Fruit fly (Drosophila melanogaster) whole organism, embryonic: ENCODE measurements around the gene Trm1.

Experiments
- CG10147 ChIP-seq: fragments of 200-800 bp; sonication (Bioruptor generic); optimal IDR thresholded peaks from 2 replicates; lab custom pipeline; 2019; ENCODE audit warnings: missing biosample characterization, mild to moderate bottlenecking, missing genetic modification characterization, moderate library complexity
- CG10209 ChIP-seq: fragments of 200-800 bp; sonication (Bioruptor generic); optimal IDR thresholded peaks from 3 replicates; lab custom pipeline; 2017; ENCODE audit warnings: missing biosample characterization, mild to moderate bottlenecking, missing genetic modification characterization, missing genetic modification reagents
- CG1024 ChIP-seq: fragments of 200-800 bp; sonication (Bioruptor generic); IDR thresholded peaks from 2 replicates; pipeline ENCODE4 v1.3.6; 2022; ENCODE audit warnings: missing biosample characterization, missing genetic modification characterization
- CG10267 ChIP-seq: fragments of 200-800 bp; sonication (Bioruptor generic); optimal IDR thresholded peaks from 2 replicates; lab custom pipeline; 2018; ENCODE audit warnings: missing biosample characterization, mild to moderate bottlenecking, missing genetic modification characterization, moderate library complexity
- CG10543 ChIP-seq: fragments of 200-800 bp; sonication (Bioruptor generic); optimal IDR thresholded peaks from 3 replicates; lab custom pipeline; 2017; ENCODE audit warnings: missing biosample characterization, mild to moderate bottlenecking, missing genetic modification characterization, moderate library complexity
- CG10565 ChIP-seq: fragments of 200-800 bp; sonication (Bioruptor generic); optimal IDR thresholded peaks from 3 replicates; lab custom pipeline; 2016; ENCODE audit warnings: missing biosample characterization, mild to moderate bottlenecking, missing genetic modification characterization
- CG12299 ChIP-seq: fragments of 200-800 bp; sonication (Bioruptor generic); optimal IDR thresholded peaks from 2 replicates; lab custom pipeline; 2018; ENCODE audit warnings: missing biosample characterization, mild to moderate bottlenecking, missing genetic modification characterization
- CG14014 ChIP-seq: fragments of 200-800 bp; sonication (Bioruptor generic); IDR thresholded peaks from 2 replicates; pipeline ENCODE4 v1.3.6; 2022; ENCODE audit warnings: missing biosample characterization, missing genetic modification characterization
- CG17328 ChIP-seq: fragments of 200-800 bp; sonication (Bioruptor generic); IDR thresholded peaks from 2 replicates; pipeline ENCODE4 v1.3.6; 2022; ENCODE audit warnings: missing biosample characterization, missing genetic modification characterization
- CG17385 ChIP-seq: fragments of 200-800 bp; sonication (Bioruptor generic); optimal IDR thresholded peaks from 3 replicates; lab custom pipeline; 2018; ENCODE audit warnings: missing biosample characterization, mild to moderate bottlenecking, missing genetic modification characterization
- CG18599 ChIP-seq: fragments of 200-800 bp; sonication (Bioruptor generic); optimal IDR thresholded peaks from 3 replicates; lab custom pipeline; 2017; ENCODE audit warnings: missing biosample characterization, missing genetic modification characterization, mild to moderate bottlenecking, moderate library complexity, missing genetic modification reagents
- CG31441 ChIP-seq: fragments of 200-800 bp; sonication (Bioruptor generic); IDR thresholded peaks from 2 replicates; pipeline ENCODE4 v1.3.6; 2022; ENCODE audit warnings: missing biosample characterization, missing genetic modification characterization
- CG34422 ChIP-seq: fragments of 200-800 bp; sonication (Bioruptor generic); IDR thresholded peaks from 3 replicates; pipeline ENCODE4 v1.3.6; 2022; ENCODE audit warnings: missing biosample characterization, missing genetic modification characterization
- CG4360 ChIP-seq: fragments of 200-800 bp; sonication (Bioruptor generic); IDR thresholded peaks from 2 replicates; pipeline ENCODE4 v1.3.6; 2022; ENCODE audit warnings: missing biosample characterization, missing genetic modification characterization
- CG4707 ChIP-seq: fragments of 200-800 bp; sonication (Bioruptor generic); optimal IDR thresholded peaks from 2 replicates; lab custom pipeline; 2018; ENCODE audit warnings: missing biosample characterization, mild to moderate bottlenecking, missing genetic modification characterization, moderate library complexity
- CG6175 ChIP-seq: fragments of 200-800 bp; sonication (Bioruptor generic); IDR thresholded peaks from 3 replicates; pipeline ENCODE4 v1.3.6; 2022; ENCODE audit warnings: missing biosample characterization, missing genetic modification characterization
- CG7372 ChIP-seq: fragments of 200-800 bp; sonication (Bioruptor generic); IDR thresholded peaks from 2 replicates; pipeline ENCODE4 v1.3.6; 2022; ENCODE audit warnings: missing biosample characterization, missing genetic modification characterization
- CG9437 ChIP-seq: fragments of 200-800 bp; sonication (Bioruptor generic); optimal IDR thresholded peaks from 2 replicates; lab custom pipeline; 2018; ENCODE audit warnings: missing biosample characterization, mild to moderate bottlenecking, missing genetic modification characterization
- CG9797 ChIP-seq: fragments of 200-800 bp; sonication (Bioruptor generic); optimal IDR thresholded peaks from 3 replicates; lab custom pipeline; 2018; ENCODE audit warnings: missing biosample characterization, mild to moderate bottlenecking, missing genetic modification characterization
- CG9817 ChIP-seq: fragments of 200-800 bp; sonication (Bioruptor generic); optimal IDR thresholded peaks from 2 replicates; lab custom pipeline; 2018; ENCODE audit warnings: missing biosample characterization, mild to moderate bottlenecking, missing genetic modification characterization, moderate library complexity
- CrebB ChIP-seq: fragments of 200-800 bp; sonication (Bioruptor generic); optimal IDR thresholded peaks from 3 replicates; lab custom pipeline; 2018; ENCODE audit warnings: missing biosample characterization, mild to moderate bottlenecking, missing genetic modification characterization
- Dad ChIP-seq: fragments of 200-800 bp; sonication (Bioruptor generic); optimal IDR thresholded peaks from 3 replicates; lab custom pipeline; 2016; ENCODE audit warnings: missing biosample characterization, missing genetic modification characterization
- Dip3 ChIP-seq: fragments of 200-800 bp; sonication (Bioruptor generic); optimal IDR thresholded peaks from 3 replicates; lab custom pipeline; 2016; ENCODE audit warnings: missing biosample characterization, missing genetic modification characterization
- Doc2 ChIP-seq: fragments of 200-800 bp; sonication (Bioruptor generic); IDR thresholded peaks from 2 replicates; pipeline ENCODE4 v1.3.6; 2022; ENCODE audit warnings: missing biosample characterization, missing genetic modification characterization
- Ets97D ChIP-seq: fragments of 200-800 bp; sonication (Bioruptor generic); optimal IDR thresholded peaks from 3 replicates; lab custom pipeline; 2016; ENCODE audit warnings: missing biosample characterization, missing genetic modification characterization
- Mrtf ChIP-seq: fragments of 200-800 bp; sonication (Bioruptor generic); IDR thresholded peaks from 3 replicates; pipeline ENCODE4 v1.3.6; 2022; ENCODE audit warnings: missing biosample characterization, missing genetic modification characterization
- Poxn ChIP-seq: fragments of 200-800 bp; sonication (Bioruptor generic); IDR thresholded peaks from 2 replicates; pipeline ENCODE4 v1.3.6; 2022; ENCODE audit warnings: missing biosample characterization, missing genetic modification characterization
- Sox102F ChIP-seq: fragments of 200-800 bp; sonication (Bioruptor generic); optimal IDR thresholded peaks from 2 replicates; lab custom pipeline; 2018; ENCODE audit warnings: missing biosample characterization, mild to moderate bottlenecking, missing genetic modification characterization, moderate library complexity
- Sry-β ChIP-seq: fragments of 200-800 bp; sonication (Bioruptor generic); optimal IDR thresholded peaks from 2 replicates; lab custom pipeline; 2018; ENCODE audit warnings: missing biosample characterization, mild to moderate bottlenecking, missing genetic modification characterization, moderate library complexity
- Sry-δ ChIP-seq: fragments of 200-800 bp; sonication (Bioruptor generic); optimal IDR thresholded peaks from 2 replicates; lab custom pipeline; 2016; ENCODE audit warnings: missing biosample characterization, missing genetic modification characterization
- ab ChIP-seq: fragments of 200-800 bp; sonication (Bioruptor generic); optimal IDR thresholded peaks from 2 replicates; lab custom pipeline; 2016; ENCODE audit warnings: missing biosample characterization, missing genetic modification characterization
- ase ChIP-seq: fragments of 200-800 bp; sonication (Bioruptor generic); IDR thresholded peaks from 3 replicates; pipeline ENCODE4 v1.3.6; 2022; ENCODE audit warnings: missing biosample characterization, missing genetic modification characterization
- ash1 ChIP-seq: fragments of 200-800 bp; sonication (Bioruptor generic); optimal IDR thresholded peaks from 2 replicates; lab custom pipeline; 2018; ENCODE audit warnings: missing biosample characterization, mild to moderate bottlenecking, missing genetic modification characterization
- cad ChIP-seq: fragments of >200 bp; optimal IDR thresholded peaks from 2 replicates; lab custom pipeline; 2017; ENCODE audit warnings: missing biosample characterization, missing genetic modification characterization
- chinmo ChIP-seq: fragments of 200-800 bp; sonication (Bioruptor generic); IDR thresholded peaks from 4 replicates; pipeline ENCODE4 v1.3.6; 2022; ENCODE audit warnings: missing biosample characterization, missing genetic modification characterization; ENCODE audit not compliant: partially characterized antibody
- crp ChIP-seq, 2 experiments: fragments of 200-800 bp; sonication (Bioruptor generic); optimal IDR thresholded peaks; 2 replicates in 1 of 2; 3 replicates in 1 of 2; lab custom pipeline; 2017; ENCODE audit warnings: missing biosample characterization in 2 of 2, missing genetic modification characterization in 2 of 2, mild to moderate bottlenecking in 1 of 2, moderate library complexity in 1 of 2
- da ChIP-seq: fragments of 200-800 bp; sonication (Bioruptor generic); optimal IDR thresholded peaks from 2 replicates; lab custom pipeline; 2016; ENCODE audit warnings: missing biosample characterization, missing genetic modification characterization
- dan ChIP-seq: fragments of 200-800 bp; sonication (Bioruptor generic); IDR thresholded peaks from 2 replicates; pipeline ENCODE4 v1.3.6; 2022; ENCODE audit warnings: missing biosample characterization, missing genetic modification characterization
- fd64A ChIP-seq: fragments of 200-800 bp; sonication (Bioruptor generic); optimal IDR thresholded peaks from 3 replicates; lab custom pipeline; 2018; ENCODE audit warnings: missing biosample characterization, mild to moderate bottlenecking, missing genetic modification characterization
- ftz-f1 ChIP-seq: fragments of 200-800 bp; sonication (Bioruptor generic); optimal IDR thresholded peaks from 2 replicates; lab custom pipeline; 2016; ENCODE audit warnings: missing biosample characterization, missing genetic modification characterization
- gfzf ChIP-seq: fragments of 200-800 bp; sonication (Bioruptor generic); optimal IDR thresholded peaks from 2 replicates; lab custom pipeline; 2016; ENCODE audit warnings: missing biosample characterization, mild to moderate bottlenecking, missing genetic modification characterization, moderate library complexity
- gro ChIP-seq: fragments of 200-800 bp; sonication (Bioruptor generic); optimal IDR thresholded peaks from 2 replicates; lab custom pipeline; 2016; ENCODE audit warnings: missing biosample characterization, missing genetic modification characterization
- h ChIP-seq: fragments of >200 bp; optimal IDR thresholded peaks from 2 replicates; lab custom pipeline; 2017
- ham ChIP-seq: fragments of 200-800 bp; sonication (Bioruptor generic); IDR thresholded peaks from 2 replicates; pipeline ENCODE4 v1.3.6; 2022; ENCODE audit warnings: missing biosample characterization, missing genetic modification characterization
- hth ChIP-seq: fragments of >200 bp; optimal IDR thresholded peaks from 2 replicates; lab custom pipeline; 2017; ENCODE audit warnings: inconsistent platforms
- knrl ChIP-seq: fragments of 200-800 bp; sonication (Bioruptor generic); IDR thresholded peaks from 3 replicates; pipeline ENCODE4 v1.3.6; 2022; ENCODE audit warnings: missing biosample characterization, missing genetic modification characterization; ENCODE audit not compliant: partially characterized antibody
- mld ChIP-seq: fragments of 200-800 bp; sonication (Bioruptor generic); IDR thresholded peaks from 3 replicates; pipeline ENCODE4 v1.3.6; 2022; ENCODE audit warnings: missing biosample characterization, missing genetic modification characterization; ENCODE audit not compliant: partially characterized antibody
- pita ChIP-seq: fragments of 200-800 bp; sonication (Bioruptor generic); optimal IDR thresholded peaks from 2 replicates; lab custom pipeline; 2017; ENCODE audit warnings: missing biosample characterization, mild to moderate bottlenecking, missing genetic modification characterization
- sens ChIP-seq: fragments of 200-800 bp; sonication (Bioruptor generic); peaks from one replicate; lab custom pipeline; 2016; ENCODE audit warnings: missing biosample characterization, missing genetic modification characterization
- tgo ChIP-seq: fragments of 200-800 bp; sonication (Bioruptor generic); IDR thresholded peaks from 3 replicates; pipeline ENCODE4 v1.3.6; 2022; ENCODE audit warnings: missing biosample characterization, missing genetic modification characterization
- tin ChIP-seq: fragments of 200-800 bp; sonication (Bioruptor generic); optimal IDR thresholded peaks from 3 replicates; lab custom pipeline; 2016; ENCODE audit warnings: missing biosample characterization, missing genetic modification characterization
- wor ChIP-seq: fragments of 200-800 bp; sonication (Bioruptor generic); IDR thresholded peaks from 2 replicates; pipeline ENCODE4 v1.3.6; 2022; ENCODE audit warnings: missing biosample characterization, missing genetic modification characterization

Trm1 gene

dm6 chr2L:12415485-12416137 lies 12.2 kb upstream of the Trm1 start (continued):
- TF ChIP-seq Doc2 (no peak), CG9437 (peak; percentile 32), CG10147 (GFP tag; lab: Kevin White, UChicago) (peak; percentile 33), CG12299 (no peak), Sry-β (GFP tag; lab: Kevin White, UChicago) (no peak), CG1024 (GFP tag; lab: Robert Waterston, UW) (no peak), Sox102F (GFP tag; lab: Kevin White, UChicago) (peak; percentile 42), h (no peak), hth (no peak), CG9797 (GFP tag; lab: Kevin White, UChicago) (no peak), da (no peak), CG7372 (GFP tag; lab: Robert Waterston, UW) (no peak), sens (GFP tag; lab: Kevin White, UChicago) (peak; percentile 84), Dip3 (GFP tag; lab: Kevin White, UChicago) (no peak), CG10543 (GFP tag; lab: Kevin White, UChicago) (no peak), knrl (GFP tag; lab: Robert Waterston, UW) (no peak), ham (no peak), cad (GFP tag; lab: Kevin White, UChicago) (no peak), CG6175 (GFP tag; lab: Robert Waterston, UW) (no peak), CG9817 (no peak), CG4360 (GFP tag; lab: Robert Waterston, UW) (no peak), CG17328 (GFP tag; lab: Robert Waterston, UW) (no peak), chinmo (GFP tag; lab: Robert Waterston, UW) (0 out of 4 replicates have a peak, but pooled peaks have one; percentile 58), CrebB (tag; lab: Kevin White, UChicago) (no peak), ab (GFP tag; lab: Kevin White, UChicago) (no peak), CG10209 (GFP tag; lab: Kevin White, UChicago) (no peak), dan (no peak), CG10565 (GFP tag; lab: Kevin White, UChicago) (no peak), CG34422 (GFP tag; lab: Robert Waterston, UW) (no peak), Poxn (GFP tag; lab: Robert Waterston, UW) (no peak), CG10267 (tag; lab: Kevin White, UChicago) (peak; percentile 29), tgo (GFP tag; lab: Robert Waterston, UW) (no peak), ase (GFP tag; lab: Robert Waterston, UW) (no peak), crp (GFP tag; optimal IDR thresholded peaks at IDR 0.05; lab: Kevin White, UChicago) (no peak), Dad (GFP tag; lab: Kevin White, UChicago) (no peak), Mrtf (no peak), CG31441 (GFP tag; lab: Robert Waterston, UW) (peak; percentile 46; the same call in 1 of the 2 replicates), pita (GFP tag; lab: Kevin White, UChicago) (no peak), CG4707 (no peak), wor (GFP tag; lab: Robert Waterston, UW) (no peak), tin (GFP tag; lab: Kevin White, UChicago) (no peak), fd64A (GFP tag; lab: Kevin White, UChicago) (no peak), CG18599 (GFP tag; lab: Kevin White, UChicago) (peak; percentile 1), gro (GFP tag; lab: Kevin White, UChicago) (no peak), Sry-δ (GFP tag; lab: Kevin White, UChicago) (no peak), mld (no peak), Ets97D (no peak), gfzf (GFP tag; lab: Kevin White, UChicago) (no peak), ash1 (GFP tag; lab: Kevin White, UChicago) (no peak), CG17385 (no peak), ftz-f1 (GFP tag; lab: Kevin White, UChicago) (no peak), CG14014 (GFP tag; lab: Robert Waterston, UW) (no peak)
